Worm (Caenorhabditis elegans) whole organism, L4 larva: Measurements from ENCODE around the gene T19C4.24.

Source experiments
- F37D6.2 ChIP-seq: sonication (generic microtip); optimal IDR thresholded peaks from 2 replicates; lab custom pipeline; 2016; ENCODE audit warnings: mild to moderate bottlenecking, missing genetic modification characterization, missing compliant biosample characterization
- R02D3.7 ChIP-seq: fragments of 150-350 bp; sonication (generic microtip); optimal IDR thresholded peaks from 3 replicates; lab custom pipeline; 2014; ENCODE audit warnings: missing biosample characterization, missing genetic modification characterization
- aha-1 ChIP-seq: fragments of 150-350 bp; peaks from one replicate; lab custom pipeline; 2014; ENCODE audit warnings: missing biosample characterization, missing genetic modification characterization
- ama-1 ChIP-seq: fragments of 150-350 bp; optimal IDR thresholded peaks from 2 replicates; lab custom pipeline; 2014; ENCODE audit warnings: inconsistent platforms, mixed read lengths
- arid-1 ChIP-seq: fragments of 200-800 bp; sonication (Bioruptor generic); conservative IDR thresholded peaks from 2 replicates; pipeline ENCODE4 v1.3.6; 2022; ENCODE audit warnings: missing genetic modification reagents, missing genetic modification characterization, missing compliant biosample characterization
- attf-4 ChIP-seq: sonication (generic microtip); optimal IDR thresholded peaks from 3 replicates; lab custom pipeline; 2017; ENCODE audit warnings: missing biosample characterization, missing genetic modification characterization
- ceh-32 ChIP-seq: sonication (generic microtip); optimal IDR thresholded peaks from 2 replicates; lab custom pipeline; 2016; ENCODE audit warnings: mild to moderate bottlenecking, missing genetic modification characterization, missing compliant biosample characterization; ENCODE audit not compliant: poor library complexity
- ceh-62 ChIP-seq: sonication (generic microtip); optimal IDR thresholded peaks from 2 replicates; lab custom pipeline; 2017; ENCODE audit warnings: missing biosample characterization, missing genetic modification characterization
- ces-1 ChIP-seq: fragments of 150-350 bp; sonication (generic microtip); optimal IDR thresholded peaks from 4 replicates; lab custom pipeline; 2014; ENCODE audit warnings: missing biosample characterization, missing genetic modification reagents, missing genetic modification characterization
- cey-2 ChIP-seq: sonication (generic microtip); optimal IDR thresholded peaks from 3 replicates; lab custom pipeline; 2017; ENCODE audit warnings: missing genetic modification characterization, mild to moderate bottlenecking, missing compliant biosample characterization, antibody characterized with exemption, borderline replicate concordance; ENCODE audit not compliant: insufficient read depth
- daf-19 ChIP-seq: fragments of 200-800 bp; sonication (Bioruptor generic); conservative IDR thresholded peaks from 2 replicates; pipeline ENCODE4 v1.3.6; 2022; ENCODE audit warnings: missing genetic modification characterization, missing compliant biosample characterization
- daf-8 ChIP-seq: fragments of 200-800 bp; sonication (Bioruptor generic); IDR thresholded peaks from 2 replicates; pipeline ENCODE4 v1.3.6; 2022; ENCODE audit warnings: missing genetic modification characterization, missing compliant biosample characterization
- dmd-9 ChIP-seq: fragments of 200-800 bp; sonication (Bioruptor generic); IDR thresholded peaks from 2 replicates; pipeline ENCODE4 v1.3.6; 2022; ENCODE audit warnings: missing genetic modification reagents, missing genetic modification characterization, missing compliant biosample characterization
- duxl-1 ChIP-seq: sonication (generic microtip); optimal IDR thresholded peaks from 2 replicates; lab custom pipeline; 2016; ENCODE audit warnings: mild to moderate bottlenecking, missing genetic modification characterization, moderate library complexity, missing compliant biosample characterization; ENCODE audit not compliant: poor library complexity
- dve-1 ChIP-seq: sonication (generic microtip); optimal IDR thresholded peaks from 2 replicates; lab custom pipeline; 2017; ENCODE audit warnings: antibody characterized with exemption, mild to moderate bottlenecking, missing genetic modification characterization, missing compliant biosample characterization; ENCODE audit not compliant: insufficient read depth
- egl-43 ChIP-seq: fragments of 200-800 bp; sonication (Bioruptor generic); IDR thresholded peaks from 2 replicates; pipeline ENCODE4 v1.3.6; 2022; ENCODE audit warnings: missing genetic modification reagents, missing genetic modification characterization, missing compliant biosample characterization
- fkh-10 ChIP-seq: fragments of 150-350 bp; optimal IDR thresholded peaks from 2 replicates; lab custom pipeline; 2014; ENCODE audit warnings: missing biosample characterization, missing genetic modification reagents, missing genetic modification characterization
- hlh-11 ChIP-seq: fragments of 200-800 bp; sonication (Bioruptor generic); optimal IDR thresholded peaks from 2 replicates; lab custom pipeline; 2018; ENCODE audit warnings: mild to moderate bottlenecking, missing genetic modification characterization, missing compliant biosample characterization
- jun-1 ChIP-seq: fragments of 150-350 bp; optimal IDR thresholded peaks from 2 replicates; lab custom pipeline; 2014; ENCODE audit warnings: missing biosample characterization, missing genetic modification reagents, missing genetic modification characterization
- lim-7 ChIP-seq: fragments of 200-800 bp; sonication (Bioruptor generic); IDR thresholded peaks from 2 replicates; pipeline ENCODE4 v1.3.6; 2022; ENCODE audit warnings: missing genetic modification characterization, missing compliant biosample characterization
- lsy-2 ChIP-seq, 2 experiments: fragments of 150-350 bp in 1 of 2; sonication (generic microtip) in 1 of 2; optimal IDR thresholded peaks; 2 replicates each; lab custom pipeline; 2014 to 2017; ENCODE audit warnings: missing biosample characterization in 2 of 2, missing genetic modification characterization in 2 of 2
- madf-9 ChIP-seq: fragments of 200-800 bp; sonication (Bioruptor generic); conservative IDR thresholded peaks from 2 replicates; pipeline ENCODE4 v1.3.6; 2022; ENCODE audit warnings: missing genetic modification reagents, missing genetic modification characterization, missing compliant biosample characterization
- mep-1 ChIP-seq: fragments of 150-350 bp; sonication (generic microtip); optimal IDR thresholded peaks from 3 replicates; lab custom pipeline; 2014; ENCODE audit warnings: missing biosample characterization, missing genetic modification characterization
- mxl-2 ChIP-seq: fragments of 200-800 bp; sonication (Bioruptor generic); conservative IDR thresholded peaks from 2 replicates; pipeline ENCODE4 v1.3.6; 2022; ENCODE audit warnings: missing genetic modification reagents, missing genetic modification characterization, missing compliant biosample characterization
- mxl-3 ChIP-seq: fragments of 200-800 bp; sonication (Bioruptor generic); optimal IDR thresholded peaks from 2 replicates; lab custom pipeline; 2018; ENCODE audit warnings: mild to moderate bottlenecking, missing genetic modification characterization, missing compliant biosample characterization
- nhr-102 ChIP-seq: sonication (generic microtip); optimal IDR thresholded peaks from 2 replicates; lab custom pipeline; 2016; ENCODE audit warnings: mild to moderate bottlenecking, missing genetic modification characterization, moderate library complexity, missing compliant biosample characterization
- nhr-11 ChIP-seq: fragments of 150-350 bp; optimal IDR thresholded peaks from 2 replicates; lab custom pipeline; 2014; ENCODE audit warnings: missing biosample characterization, missing genetic modification characterization
- nhr-28 ChIP-seq: fragments of 150-350 bp; optimal IDR thresholded peaks from 2 replicates; lab custom pipeline; 2014; ENCODE audit warnings: missing biosample characterization, missing genetic modification characterization
- nhr-77 ChIP-seq: fragments of 150-350 bp; optimal IDR thresholded peaks from 2 replicates; lab custom pipeline; 2014; ENCODE audit warnings: missing biosample characterization, missing genetic modification characterization
- rbr-2 ChIP-seq: sonication (generic microtip); optimal IDR thresholded peaks from 2 replicates; lab custom pipeline; 2016; ENCODE audit warnings: missing genotype, missing genetic modification characterization, missing compliant biosample characterization
- saeg-2 ChIP-seq: fragments of 200-800 bp; sonication (Bioruptor generic); IDR thresholded peaks from 2 replicates; pipeline ENCODE4 v1.3.6; 2022; ENCODE audit warnings: missing genetic modification reagents, missing genetic modification characterization, missing compliant biosample characterization
- skn-1 ChIP-seq: fragments of 150-350 bp; optimal IDR thresholded peaks from 2 replicates; lab custom pipeline; 2014; ENCODE audit warnings: missing biosample characterization, missing genetic modification characterization
- snpc-1.2 ChIP-seq: fragments of 200-800 bp; sonication (Bioruptor generic); IDR thresholded peaks from 2 replicates; pipeline ENCODE4 v1.3.6; 2022; ENCODE audit warnings: missing genetic modification reagents, missing genetic modification characterization, missing compliant biosample characterization
- spr-3 ChIP-seq: fragments of 200-800 bp; sonication (Bioruptor generic); optimal IDR thresholded peaks from 2 replicates; lab custom pipeline; 2018; ENCODE audit warnings: mild to moderate bottlenecking, missing genetic modification characterization, missing compliant biosample characterization
- unc-130 ChIP-seq: sonication (generic microtip); optimal IDR thresholded peaks from 2 replicates; lab custom pipeline; 2016; ENCODE audit warnings: missing genetic modification reagents, missing genetic modification characterization, missing compliant biosample characterization
- unc-62 ChIP-seq, 3 experiments: fragments of 150-350 bp in 1 of 3; sonication (generic microtip); optimal IDR thresholded peaks in 2 of 3; peaks in 1 of 3; 1 replicate in 1 of 3; 2 replicates in 2 of 3; lab custom pipeline; 2014 to 2017; ENCODE audit warnings: missing biosample characterization in 3 of 3, missing genetic modification characterization in 3 of 3, missing genetic modification reagents in 3 of 3, missing genotype in 1 of 3
- zfp-2 ChIP-seq: sonication (generic microtip); optimal IDR thresholded peaks from 2 replicates; lab custom pipeline; 2016; ENCODE audit warnings: mild to moderate bottlenecking, missing genetic modification characterization, missing compliant biosample characterization
- zfp-3 ChIP-seq: fragments of 200-800 bp; sonication (Bioruptor generic); conservative IDR thresholded peaks from 2 replicates; pipeline ENCODE4 v1.3.6; 2022; ENCODE audit warnings: missing genetic modification reagents, missing genetic modification characterization, missing compliant biosample characterization
- zip-2 ChIP-seq: fragments of 150-350 bp; optimal IDR thresholded peaks from 2 replicates; lab custom pipeline; 2014; ENCODE audit warnings: missing biosample characterization, missing genetic modification characterization

Gene T19C4.24

DNA sequence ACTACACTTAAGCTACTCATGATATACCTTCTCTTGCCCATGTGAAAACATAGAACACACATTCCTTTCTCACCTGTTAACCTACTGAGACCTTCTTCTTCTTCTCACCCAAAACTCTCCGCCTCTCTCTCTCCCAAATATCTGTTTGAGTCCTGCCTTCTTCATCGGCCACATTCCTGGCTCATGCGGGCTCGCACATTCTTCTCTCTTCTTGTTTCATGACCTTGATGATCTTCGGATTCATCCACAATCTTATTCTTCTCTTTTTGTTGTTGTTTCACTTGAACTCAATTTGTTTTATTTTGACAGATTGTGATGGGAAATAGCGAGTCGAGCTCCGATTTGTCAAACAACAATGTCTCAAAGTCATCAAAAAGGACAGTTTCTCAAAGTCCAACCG is 25.1 kb upstream of the T19C4.24 start, which contains the start of gene T19C4.5:
T19C4.5 (plus strand) TSS at position 308 of the 400 bp plus-strand sequence.
- TF ChIP-seq nhr-11 (tag; lab: Kevin White, UChicago) (peak; percentile 50), zfp-2 (tag; lab: Kevin White, UChicago) (no peak), hlh-11 (peak; percentile 22), egl-43 (GFP tag; lab: Robert Waterston, UW) (no peak), ces-1 (GFP tag; lab: Kevin White, UChicago) (no peak), lsy-2 (tag; optimal IDR thresholded peaks at IDR 0.05; lab: Kevin White, UChicago) (no peak), attf-4 (tag; lab: Kevin White, UChicago) (no peak), lim-7 (GFP tag; lab: Robert Waterston, UW) (no peak)

DNA sequence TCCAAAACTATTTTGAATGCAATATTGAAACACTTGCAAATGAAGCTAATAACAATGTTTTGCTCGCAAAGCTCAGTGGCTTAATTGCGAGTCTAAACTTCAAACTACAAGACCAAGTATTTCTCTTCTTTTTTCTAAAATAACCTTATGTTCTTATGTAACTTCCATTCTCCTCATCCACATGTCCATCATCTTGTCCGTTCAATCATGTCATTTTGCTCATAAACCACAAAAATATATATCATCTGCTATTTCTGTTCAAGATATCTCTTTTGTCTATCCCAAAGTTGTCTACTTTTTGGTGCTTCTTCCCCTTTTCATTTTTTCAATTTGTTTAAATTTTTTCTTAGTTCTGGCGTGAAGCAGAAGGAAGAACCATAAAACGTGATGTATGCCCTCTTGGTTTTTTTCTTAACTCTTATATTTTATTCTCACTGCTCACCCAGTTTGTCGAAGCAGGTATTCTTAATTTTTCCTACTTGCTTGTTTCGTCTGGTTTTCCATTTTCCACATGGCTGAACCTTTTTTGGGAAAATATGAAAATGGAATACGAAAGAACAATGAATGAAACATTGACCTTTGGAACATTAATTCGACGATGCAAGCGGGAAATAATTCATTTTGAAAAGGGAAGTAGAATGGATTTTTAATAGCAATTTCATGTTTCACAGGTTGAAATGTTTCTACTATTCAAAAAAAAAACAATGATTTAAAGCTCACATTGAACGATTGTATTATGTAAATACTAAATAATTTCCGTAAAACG is 23.9 kb upstream of the T19C4.24 start:
- no peak for TF ChIP-seq rbr-2 (tag; lab: Kevin White, UChicago)
- TF ChIP-seq arid-1: no peak
- TF ChIP-seq ama-1 (lab: Kevin White, UChicago): no peak
- peak; percentile 90 for TF ChIP-seq aha-1 (tag; lab: Kevin White, UChicago)
- TF ChIP-seq zip-2 (tag; lab: Kevin White, UChicago): no peak
- peak in 1 of 2 experiments; percentile 98 for TF ChIP-seq unc-62 (GFP tag; optimal IDR thresholded peaks at IDR 0.05 in 1 of 2; lab: Kevin White, UChicago)
- TF ChIP-seq unc-62 (tag; optimal IDR thresholded peaks at IDR 0.05; lab: Kevin White, UChicago): no peak

DNA sequence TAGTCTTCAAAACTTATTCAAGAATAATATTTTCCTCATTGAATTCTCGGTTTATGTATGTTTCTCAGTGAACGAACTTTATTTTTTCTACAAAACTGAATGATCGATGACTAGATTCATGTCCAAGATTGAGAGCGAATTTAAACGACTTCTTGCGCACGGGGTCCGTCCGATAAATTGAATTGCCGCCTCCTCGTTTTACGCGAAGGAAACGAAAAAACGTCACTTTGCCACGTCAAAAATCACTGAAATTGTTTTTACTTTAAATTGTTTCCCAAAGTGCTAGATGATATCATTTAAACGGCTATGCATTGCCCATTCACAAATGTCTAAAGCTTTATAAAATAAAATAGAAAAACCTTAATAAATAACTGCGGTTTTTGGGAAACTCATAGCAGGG is 20.9 kb upstream of the T19C4.24 start:
- TF ChIP-seq R02D3.7 (tag; lab: Kevin White, UChicago) (no peak), fkh-10 (GFP tag; lab: Kevin White, UChicago) (peak; percentile 72)

- TF ChIP-seq ceh-62 (tag; lab: Kevin White, UChicago) (no peak), hlh-11 (no peak), mxl-2 (GFP tag; lab: Robert Waterston, UW) (no peak), zfp-2 (tag; lab: Kevin White, UChicago) (no peak), nhr-77 (tag; lab: Kevin White, UChicago) (no peak)
These were observed 17.7 kb upstream of the T19C4.24 start, which contains the start of gene srg-40 for ce11 chrV:11164475-11164874. Gene srg-40, minus strand, starts transcription at chrV:11164575.

- TF ChIP-seq unc-130 (GFP tag; lab: Kevin White, UChicago) (no peak), daf-19 (GFP tag; lab: Robert Waterston, UW) (no peak), madf-9 (GFP tag; lab: Robert Waterston, UW) (no peak), nhr-102 (tag; lab: Kevin White, UChicago) (no peak), ceh-32 (tag; lab: Kevin White, UChicago) (no peak), mxl-2 (GFP tag; lab: Robert Waterston, UW) (no peak), mep-1 (tag; lab: Kevin White, UChicago) (no peak), F37D6.2 (tag; lab: Kevin White, UChicago) (no peak), snpc-1.2 (no peak), dve-1 (tag; lab: Kevin White, UChicago) (no peak), skn-1 (tag; lab: Kevin White, UChicago) (no peak)
These were observed 15.0 kb upstream of the T19C4.24 start, which contains the start of gene srg-41 for ce11 chrV:11161791-11162190. Gene srg-41, minus strand, starts transcription at chrV:11161891.

- TF ChIP-seq zfp-3 (no peak), nhr-102 (tag; lab: Kevin White, UChicago) (no peak), nhr-28 (tag; lab: Kevin White, UChicago) (no peak), cey-2 (no peak), zip-2 (tag; lab: Kevin White, UChicago) (no peak), mxl-3 (GFP tag; lab: Kevin White, UChicago) (no peak), spr-3 (GFP tag; lab: Kevin White, UChicago) (no peak), saeg-2 (GFP tag; lab: Robert Waterston, UW) (no peak), duxl-1 (tag; lab: Kevin White, UChicago) (no peak), F37D6.2 (tag; lab: Kevin White, UChicago) (no peak), daf-8 (GFP tag; lab: Robert Waterston, UW) (no peak), dmd-9 (GFP tag; lab: Robert Waterston, UW) (no peak), jun-1 (tag; lab: Kevin White, UChicago) (no peak)
These were observed 11.1 kb upstream of the T19C4.24 start, which contains the start of gene srg-42 for ce11 chrV:11157947-11158346. Gene srg-42, minus strand, starts transcription at chrV:11158047.
